Worm (Caenorhabditis elegans): ENCODE measurements around the gene C06G4.6.

ce11 chrIII:8044187-8044586, 40.0 kb downstream of the C06G4.6 start, which contains the start of gene K12H4.5:
- no peak for TF ChIP-seq mab-5 (tag; optimal IDR thresholded peaks at IDR 0.05)
- no peak for TF ChIP-seq ztf-11 (tag; optimal IDR thresholded peaks at IDR 0.05)
- TF ChIP-seq unc-62 (GFP tag; optimal IDR thresholded peaks at IDR 0.05): no peak
- TF ChIP-seq nhr-12 (tag; optimal IDR thresholded peaks at IDR 0.05): no peak
- no peak for TF ChIP-seq pha-4 (tag; optimal IDR thresholded peaks at IDR 0.05)
- no peak for TF ChIP-seq nhr-76 (tag; optimal IDR thresholded peaks at IDR 0.05)
- TF ChIP-seq nhr-237 (tag; optimal IDR thresholded peaks at IDR 0.05): no peak
- no peak for TF ChIP-seq lin-13 (tag; optimal IDR thresholded peaks at IDR 0.05)
- no peak for TF ChIP-seq snpc-4 (tag; optimal IDR thresholded peaks at IDR 0.05)
- TF ChIP-seq drap-1 (GFP tag; optimal IDR thresholded peaks at IDR 0.05): no peak
